Worm (Caenorhabditis elegans) whole organism, mixed stage, embryonic: ENCODE measurements around the gene ZC84.1.

Experiments used
- M03D4.4 ChIP-seq: sonication (generic microtip); optimal IDR thresholded peaks from 2 replicates; lab custom pipeline; 2017; ENCODE audit warnings: mild to moderate bottlenecking, missing genetic modification characterization, missing compliant biosample characterization
- blmp-1 ChIP-seq: fragments of 150-350 bp; optimal IDR thresholded peaks from 2 replicates; lab custom pipeline; 2014; ENCODE audit warnings: missing biosample characterization, missing genetic modification characterization
- drap-1 ChIP-seq: fragments of 200-800 bp; sonication (Bioruptor generic); optimal IDR thresholded peaks from 3 replicates; lab custom pipeline; 2018; ENCODE audit warnings: mild to moderate bottlenecking, missing genetic modification characterization, missing compliant biosample characterization
- elt-3 ChIP-seq: fragments of 150-350 bp; optimal IDR thresholded peaks from 2 replicates; lab custom pipeline; 2014; ENCODE audit warnings: missing biosample characterization, missing genetic modification characterization
- ham-2 ChIP-seq: fragments of 200-800 bp; sonication (Bioruptor generic); optimal IDR thresholded peaks from 2 replicates; lab custom pipeline; 2018; ENCODE audit warnings: mild to moderate bottlenecking, missing genetic modification characterization, missing compliant biosample characterization
- nhr-237 ChIP-seq: fragments of 150-350 bp; optimal IDR thresholded peaks from 2 replicates; lab custom pipeline; 2014; ENCODE audit warnings: missing biosample characterization, missing genetic modification characterization
- nhr-28 ChIP-seq: fragments of 150-350 bp; optimal IDR thresholded peaks from 2 replicates; lab custom pipeline; 2014; ENCODE audit warnings: missing biosample characterization, missing genetic modification characterization
- sem-2 ChIP-seq: fragments of 200-800 bp; sonication (Bioruptor generic); optimal IDR thresholded peaks from 2 replicates; lab custom pipeline; 2018; ENCODE audit warnings: mild to moderate bottlenecking, missing genetic modification characterization, missing compliant biosample characterization
- snpc-4 ChIP-seq: fragments of 150-350 bp; optimal IDR thresholded peaks from 2 replicates; lab custom pipeline; 2014; ENCODE audit warnings: missing biosample characterization, missing genetic modification characterization
- tbx-8 ChIP-seq: fragments of 200-800 bp; sonication (Bioruptor generic); optimal IDR thresholded peaks from 2 replicates; lab custom pipeline; 2018; ENCODE audit warnings: mild to moderate bottlenecking, missing genetic modification characterization, moderate library complexity, missing compliant biosample characterization
- unc-39 ChIP-seq: fragments of 150-350 bp; optimal IDR thresholded peaks from 2 replicates; lab custom pipeline; 2014; ENCODE audit warnings: missing biosample characterization, missing genetic modification characterization
- unc-62 ChIP-seq: fragments of 150-350 bp; optimal IDR thresholded peaks from 2 replicates; lab custom pipeline; 2014; ENCODE audit warnings: missing biosample characterization, missing genetic modification reagents, missing genetic modification characterization
- ztf-11 ChIP-seq: fragments of 150-350 bp; optimal IDR thresholded peaks from 2 replicates; lab custom pipeline; 2014; ENCODE audit warnings: missing biosample characterization, missing genetic modification characterization

DNA sequence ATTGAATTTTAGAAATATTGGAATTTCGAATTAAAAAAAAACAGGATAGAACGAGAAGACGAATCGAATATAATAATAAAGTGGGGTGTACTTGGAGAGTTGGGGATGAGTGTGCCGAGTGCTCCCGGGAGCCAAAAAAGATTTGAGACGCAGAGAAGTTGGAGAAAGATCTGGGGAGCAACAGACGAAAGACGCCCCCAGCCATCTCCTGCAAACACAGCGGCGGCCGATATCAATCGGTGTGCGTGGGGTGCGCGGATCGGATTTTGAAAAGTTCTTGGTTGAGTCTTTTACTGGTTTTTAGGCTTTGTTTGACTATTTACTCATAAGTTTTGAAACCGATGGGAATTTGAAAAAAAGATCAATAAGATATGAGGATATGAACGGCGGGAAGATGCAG is 52.3 kb downstream of the ZC84.1 start, which contains the start of gene nhl-1:
- no peak for TF ChIP-seq nhr-28 (tag; lab: Kevin White, UChicago)
- no peak for TF ChIP-seq unc-62 (GFP tag; lab: Kevin White, UChicago)
- TF ChIP-seq tbx-8 (GFP tag; lab: Kevin White, UChicago) = no peak
- TF ChIP-seq unc-39 (tag; lab: Kevin White, UChicago) = no peak
- TF ChIP-seq sem-2 (GFP tag; lab: Kevin White, UChicago) = no peak
- TF ChIP-seq drap-1 (GFP tag; lab: Kevin White, UChicago) = no peak
- TF ChIP-seq M03D4.4 = no peak
- no peak for TF ChIP-seq ztf-11 (tag; lab: Kevin White, UChicago)
- TF ChIP-seq nhr-237 (tag; lab: Kevin White, UChicago) = no peak
- no peak for TF ChIP-seq elt-3 (tag; lab: Kevin White, UChicago)
- no peak for TF ChIP-seq snpc-4
- no peak for TF ChIP-seq blmp-1 (tag; lab: Kevin White, UChicago)
- no peak for TF ChIP-seq ham-2 (GFP tag; lab: Kevin White, UChicago)
